Fruit fly (Drosophila melanogaster): ENCODE results near the gene CG32262.

The CG32262 gene

dm6 chr3L:3826541-3826940 is 16.5 kb upstream of the CG32262 start (continued):
- TF ChIP-seq E2f1 (GFP tag; IDR thresholded peaks at IDR 0.05) (peak; percentile 80), ap (GFP tag; IDR thresholded peaks at IDR 0.05) (peak; percentile 80), Vsx1 (GFP tag; optimal IDR thresholded peaks at IDR 0.05) (no peak), bowl (GFP tag; IDR thresholded peaks at IDR 0.05) (peak; percentile 68; the same call in 1 of the 2 replicates), HmgD (GFP tag; optimal IDR thresholded peaks at IDR 0.05) (no peak), Ssrp (tag; optimal IDR thresholded peaks at IDR 0.05) (peak; percentile 78), CG17328 (GFP tag; IDR thresholded peaks at IDR 0.05) (peak; percentile 73)

dm6 chr3L:3825884-3826283 is 15.9 kb upstream of the CG32262 start:
- TF ChIP-seq cg (GFP tag; optimal IDR thresholded peaks at IDR 0.05) = peak; percentile 38
- peak; percentile 82 for TF ChIP-seq Deaf1 (tag; optimal IDR thresholded peaks at IDR 0.05)
- no peak for TF ChIP-seq twi (tag; optimal IDR thresholded peaks at IDR 0.05)
- no peak for TF ChIP-seq peb (GFP tag; IDR thresholded peaks at IDR 0.05)
- TF ChIP-seq lmd (GFP tag; IDR thresholded peaks at IDR 0.05) = no peak
- no peak for TF ChIP-seq CG8765 (GFP tag; IDR thresholded peaks at IDR 0.05)
- no peak for TF ChIP-seq Doc2 (GFP tag; IDR thresholded peaks at IDR 0.05)
- peak; percentile 61 for TF ChIP-seq sd (tag; optimal IDR thresholded peaks at IDR 0.05)
- peak; percentile 8 for TF ChIP-seq Med (GFP tag)
- no peak for TF ChIP-seq CG16815 (GFP tag; optimal IDR thresholded peaks at IDR 0.05)
- no peak for TF ChIP-seq Trl (optimal IDR thresholded peaks at IDR 0.05)
- no peak for TF ChIP-seq Trl (GFP tag; optimal IDR thresholded peaks at IDR 0.05)
- no peak for TF ChIP-seq chn (GFP tag; optimal IDR thresholded peaks at IDR 0.05)
- no peak for TF ChIP-seq Adf1 (GFP tag; IDR thresholded peaks at IDR 0.05)
- TF ChIP-seq Ada2b (GFP tag; IDR thresholded peaks at IDR 0.05) = no peak
- TF ChIP-seq CG7839 (tag; optimal IDR thresholded peaks at IDR 0.05) = no peak
- no peak for TF ChIP-seq Max (GFP tag; optimal IDR thresholded peaks at IDR 0.05)
- no peak for TF ChIP-seq abd-A (tag; optimal IDR thresholded peaks at IDR 0.05)
- TF ChIP-seq CG3163 (GFP tag; optimal IDR thresholded peaks at IDR 0.05) = no peak

dm6 chr3L:3825485-3825813 is 15.5 kb upstream of the CG32262 start:
- TF ChIP-seq insv (GFP tag; optimal IDR thresholded peaks at IDR 0.05) = no peak
- peak; percentile 6 for TF ChIP-seq disco-r (GFP tag; optimal IDR thresholded peaks at IDR 0.05)
- no peak for TF ChIP-seq CG9797 (GFP tag; optimal IDR thresholded peaks at IDR 0.05)
- no peak for TF ChIP-seq CG8290 (GFP tag; optimal IDR thresholded peaks at IDR 0.05)
- peak in 1 of 2 experiments; percentile 39 for TF ChIP-seq CG8290 (tag; optimal IDR thresholded peaks at IDR 0.05)
- TF ChIP-seq CG30020 (tag; optimal IDR thresholded peaks at IDR 0.05) = no peak
- TF ChIP-seq Optix (GFP tag; IDR thresholded peaks at IDR 0.05) = no peak
- TF ChIP-seq Taf1 (GFP tag; IDR thresholded peaks at IDR 0.05) = no peak
- no peak for TF ChIP-seq Neu2 (GFP tag; optimal IDR thresholded peaks at IDR 0.05; ENCODE audit: borderline replicate concordance)
- no peak for TF ChIP-seq az2 (GFP tag; optimal IDR thresholded peaks at IDR 0.05)
- TF ChIP-seq sqz (GFP tag; optimal IDR thresholded peaks at IDR 0.05) = no peak
- TF ChIP-seq CG18262 (tag; optimal IDR thresholded peaks at IDR 0.05) = no peak
- peak; percentile 46 for TF ChIP-seq Adf1 (GFP tag; IDR thresholded peaks at IDR 0.05)
- TF ChIP-seq ATbp (GFP tag; optimal IDR thresholded peaks at IDR 0.05) = no peak
- no peak for TF ChIP-seq CG12942 (GFP tag; optimal IDR thresholded peaks at IDR 0.05)
- TF ChIP-seq Hey (tag; optimal IDR thresholded peaks at IDR 0.05) = no peak
- no peak for TF ChIP-seq CG13287 (GFP tag; IDR thresholded peaks at IDR 0.05; ENCODE audit: partially characterized antibody)
- no peak for TF ChIP-seq CG11504 (tag; optimal IDR thresholded peaks at IDR 0.05)
- TF ChIP-seq ERR (GFP tag; optimal IDR thresholded peaks at IDR 0.05) = no peak
- TF ChIP-seq ash1 (GFP tag; optimal IDR thresholded peaks at IDR 0.05) = no peak
- TF ChIP-seq fu2 (GFP tag; optimal IDR thresholded peaks at IDR 0.05) = no peak
- no peak for TF ChIP-seq Max (GFP tag; optimal IDR thresholded peaks at IDR 0.05)
- no peak for TF ChIP-seq CG3838 (GFP tag; optimal IDR thresholded peaks at IDR 0.05)
- no peak for TF ChIP-seq br (optimal IDR thresholded peaks at IDR 0.05)
- no peak for TF ChIP-seq Lim3 (GFP tag; IDR thresholded peaks at IDR 0.05)
- no peak for TF ChIP-seq fd64A (GFP tag; optimal IDR thresholded peaks at IDR 0.05)
- TF ChIP-seq sd (tag; optimal IDR thresholded peaks at IDR 0.05) = no peak
- TF ChIP-seq slbo (GFP tag; IDR thresholded peaks at IDR 0.05) = no peak
- no peak for TF ChIP-seq hb (GFP tag; IDR thresholded peaks at IDR 0.05; ENCODE audit: partially characterized antibody)
